Worm (Caenorhabditis elegans) whole organism, late embryonic: ENCODE results near the gene psmd-9.

Experiments used
- ama-1 ChIP-seq: fragments of 150-350 bp; optimal IDR thresholded peaks from 2 replicates; lab custom pipeline; 2014
- ceh-19 ChIP-seq: fragments of 200-800 bp; sonication (Bioruptor generic); optimal IDR thresholded peaks from 2 replicates; lab custom pipeline; 2018; ENCODE audit warnings: mild to moderate bottlenecking, missing genetic modification characterization, missing compliant biosample characterization
- ceh-2 ChIP-seq: sonication (generic microtip); optimal IDR thresholded peaks from 2 replicates; lab custom pipeline; 2016; ENCODE audit warnings: missing genotype, missing genetic modification characterization, missing compliant biosample characterization
- ceh-45 ChIP-seq: fragments of 200-800 bp; sonication (Bioruptor generic); IDR thresholded peaks from 2 replicates; pipeline ENCODE4 v1.3.6; 2022; ENCODE audit warnings: missing genetic modification reagents, missing genetic modification characterization, missing compliant biosample characterization
- ceh-9 ChIP-seq: sonication (generic microtip); optimal IDR thresholded peaks from 2 replicates; lab custom pipeline; 2016; ENCODE audit warnings: mild to moderate bottlenecking, missing genetic modification characterization, inconsistent platforms, missing compliant biosample characterization
- dmd-4 ChIP-seq: sonication (generic microtip); optimal IDR thresholded peaks from 2 replicates; lab custom pipeline; 2016; ENCODE audit warnings: borderline replicate concordance, missing genetic modification characterization, missing compliant biosample characterization
- dve-1 ChIP-seq: sonication (generic microtip); optimal IDR thresholded peaks from 2 replicates; lab custom pipeline; 2017; ENCODE audit warnings: antibody characterized with exemption, mild to moderate bottlenecking, missing genetic modification characterization, missing compliant biosample characterization
- elt-2 ChIP-seq: sonication (generic microtip); optimal IDR thresholded peaks from 2 replicates; lab custom pipeline; 2016; ENCODE audit warnings: missing genetic modification reagents, missing genetic modification characterization, missing compliant biosample characterization
- fkh-10 ChIP-seq: fragments of 150-350 bp; optimal IDR thresholded peaks from 2 replicates; lab custom pipeline; 2014; ENCODE audit warnings: missing biosample characterization, missing genetic modification reagents, missing genetic modification characterization
- lin-11 ChIP-seq: fragments of 200-800 bp; sonication (Bioruptor generic); optimal IDR thresholded peaks from 2 replicates; lab custom pipeline; 2018; ENCODE audit warnings: mild to moderate bottlenecking, missing genetic modification characterization, missing compliant biosample characterization
- nhr-11 ChIP-seq: fragments of 150-350 bp; optimal IDR thresholded peaks from 2 replicates; lab custom pipeline; 2014; ENCODE audit warnings: missing biosample characterization, missing genetic modification characterization
- pha-4 ChIP-seq: fragments of 150-350 bp; optimal IDR thresholded peaks from 2 replicates; lab custom pipeline; 2018; ENCODE audit warnings: missing biosample characterization, missing genetic modification reagents, missing genetic modification characterization
- pqm-1 ChIP-seq: sonication (generic microtip); optimal IDR thresholded peaks from 2 replicates; lab custom pipeline; 2016; ENCODE audit warnings: missing genetic modification characterization, missing compliant biosample characterization
- ztf-16 ChIP-seq: sonication (generic microtip); optimal IDR thresholded peaks from 2 replicates; lab custom pipeline; 2017; ENCODE audit warnings: missing genetic modification characterization, missing compliant biosample characterization

ce11 chrII:6926054-6926453 is 24.2 kb downstream of the psmd-9 start:
- TF ChIP-seq ztf-16 (tag; lab: Kevin White, UChicago) (no peak), lin-11 (tag; lab: Kevin White, UChicago) (no peak), ama-1 (no peak), ceh-2 (no peak), dve-1 (no peak), ceh-45 (GFP tag; lab: Robert Waterston, UW) (no peak), fkh-10 (GFP tag; lab: Kevin White, UChicago) (no peak), nhr-11 (tag; lab: Kevin White, UChicago) (no peak), elt-2 (tag; lab: Kevin White, UChicago) (no peak), pqm-1 (tag; lab: Kevin White, UChicago) (no peak), ceh-19 (no peak), pha-4 (no peak), dmd-4 (no peak), ceh-9 (tag; lab: Kevin White, UChicago) (no peak)
